Fruit fly (Drosophila melanogaster) whole organism, embryonic: ENCODE data around the gene Tlk.
A peak's percentile ranks its signal among the peaks of the same experiment; 100 is the strongest.

ENCODE experiments used
- CG10366 ChIP-seq: fragments of 200-800 bp; sonication (Bioruptor generic); IDR thresholded peaks from 2 replicates; pipeline ENCODE4 v1.3.6; 2022; ENCODE audit warnings: missing biosample characterization, missing genetic modification characterization
- CG11247 ChIP-seq: fragments of 200-800 bp; sonication (Bioruptor generic); IDR thresholded peaks from 2 replicates; pipeline ENCODE4 v1.3.6; 2022; ENCODE audit warnings: missing biosample characterization, missing genetic modification characterization
- CG11504 ChIP-seq: fragments of 200-800 bp; sonication (Bioruptor generic); optimal IDR thresholded peaks from 3 replicates; lab custom pipeline; 2019; ENCODE audit warnings: missing biosample characterization, mild to moderate bottlenecking, missing genetic modification characterization, moderate library complexity
- CG12391 ChIP-seq: fragments of 200-800 bp; sonication (Bioruptor generic); optimal IDR thresholded peaks from 3 replicates; lab custom pipeline; 2018; ENCODE audit warnings: missing biosample characterization, mild to moderate bottlenecking, missing genetic modification characterization, moderate library complexity
- CG13894 ChIP-seq: fragments of 200-800 bp; sonication (Bioruptor generic); optimal IDR thresholded peaks from 3 replicates; lab custom pipeline; 2018; ENCODE audit warnings: missing biosample characterization, mild to moderate bottlenecking, missing genetic modification characterization, moderate library complexity
- CG15269 ChIP-seq: fragments of 200-800 bp; sonication (Bioruptor generic); optimal IDR thresholded peaks from 2 replicates; lab custom pipeline; 2018; ENCODE audit warnings: missing biosample characterization, mild to moderate bottlenecking, missing genetic modification characterization, moderate library complexity
- CG15479 ChIP-seq: fragments of 200-800 bp; sonication (Bioruptor generic); optimal IDR thresholded peaks from 3 replicates; lab custom pipeline; 2019; ENCODE audit warnings: missing biosample characterization, mild to moderate bottlenecking, missing genetic modification characterization, moderate library complexity
- CG1603 ChIP-seq: fragments of 200-800 bp; sonication (Bioruptor generic); optimal IDR thresholded peaks from 2 replicates; lab custom pipeline; 2019; ENCODE audit warnings: missing biosample characterization, mild to moderate bottlenecking, missing genetic modification characterization, moderate library complexity
- CG17912 ChIP-seq: fragments of 200-800 bp; sonication (Bioruptor generic); optimal IDR thresholded peaks from 2 replicates; lab custom pipeline; 2018; ENCODE audit warnings: missing biosample characterization, mild to moderate bottlenecking, missing genetic modification characterization
- CG18476 ChIP-seq: fragments of 200-800 bp; sonication (Bioruptor generic); optimal IDR thresholded peaks from 2 replicates; lab custom pipeline; 2016; ENCODE audit warnings: missing biosample characterization, mild to moderate bottlenecking, missing genetic modification characterization
- CG2678 ChIP-seq: fragments of 200-800 bp; sonication (Bioruptor generic); optimal IDR thresholded peaks from 3 replicates; lab custom pipeline; 2019; ENCODE audit warnings: missing biosample characterization, mild to moderate bottlenecking, missing genetic modification characterization, moderate library complexity
- CG5245 ChIP-seq: fragments of 200-800 bp; sonication (Bioruptor generic); optimal IDR thresholded peaks from 3 replicates; lab custom pipeline; 2016; ENCODE audit warnings: missing biosample characterization, missing genetic modification characterization
- CG9932 ChIP-seq: fragments of 200-800 bp; sonication (Bioruptor generic); IDR thresholded peaks from 2 replicates; pipeline ENCODE4 v1.3.6; 2022; ENCODE audit warnings: missing biosample characterization, missing genetic modification characterization
- CTCF ChIP-seq: fragments of 200-800 bp; sonication (Bioruptor generic); optimal IDR thresholded peaks from 2 replicates; lab custom pipeline; 2017; ENCODE audit warnings: missing biosample characterization, mild to moderate bottlenecking, missing genetic modification characterization, moderate library complexity
- D19A ChIP-seq: fragments of 200-800 bp; optimal IDR thresholded peaks from 3 replicates; lab custom pipeline; 2019; ENCODE audit warnings: missing biosample characterization, mild to moderate bottlenecking, missing genetic modification characterization, moderate library complexity
- Dad ChIP-seq: fragments of 200-800 bp; sonication (Bioruptor generic); optimal IDR thresholded peaks from 3 replicates; lab custom pipeline; 2016; ENCODE audit warnings: missing biosample characterization, missing genetic modification characterization
- Ets65A ChIP-seq: fragments of 200-800 bp; sonication (Bioruptor generic); peaks from one replicate; lab custom pipeline; 2016; ENCODE audit warnings: missing biosample characterization, missing genetic modification characterization
- Fer3 ChIP-seq: fragments of 200-800 bp; sonication (Bioruptor generic); optimal IDR thresholded peaks from 2 replicates; lab custom pipeline; 2018; ENCODE audit warnings: missing biosample characterization, mild to moderate bottlenecking, missing genetic modification characterization, moderate library complexity
- HHEX ChIP-seq: fragments of 200-800 bp; sonication (Bioruptor generic); optimal IDR thresholded peaks from 3 replicates; lab custom pipeline; 2017; ENCODE audit warnings: missing biosample characterization, mild to moderate bottlenecking, missing genetic modification characterization, missing genetic modification reagents
- Hmr ChIP-seq: fragments of 200-800 bp; sonication (Bioruptor generic); optimal IDR thresholded peaks from 3 replicates; lab custom pipeline; 2017; ENCODE audit warnings: mild to moderate bottlenecking, missing biosample characterization, missing genetic modification reagents, missing genetic modification characterization
- Hr3 ChIP-seq: fragments of 200-800 bp; sonication (Bioruptor generic); optimal IDR thresholded peaks from 3 replicates; lab custom pipeline; 2016; ENCODE audit warnings: missing biosample characterization, missing genetic modification characterization
- Med ChIP-seq: fragments of 200-800 bp; sonication (Bioruptor generic); peaks from one replicate; lab custom pipeline; 2016; ENCODE audit warnings: missing biosample characterization, missing genetic modification characterization, mild to moderate bottlenecking, inconsistent platforms, moderate library complexity
- Neu2 ChIP-seq: fragments of 200-800 bp; sonication (Bioruptor generic); optimal IDR thresholded peaks from 3 replicates; lab custom pipeline; 2016; ENCODE audit warnings: missing biosample characterization, missing genetic modification characterization, borderline replicate concordance
- Oli ChIP-seq: fragments of 200-800 bp; sonication (Bioruptor generic); optimal IDR thresholded peaks from 2 replicates; lab custom pipeline; 2018; ENCODE audit warnings: missing biosample characterization, mild to moderate bottlenecking, missing genetic modification characterization, moderate library complexity
- Ptx1 ChIP-seq: fragments of 200-800 bp; sonication (Bioruptor generic); IDR thresholded peaks from 2 replicates; pipeline ENCODE4 v1.3.6; 2022; ENCODE audit warnings: missing biosample characterization, missing genetic modification characterization
- Sox102F ChIP-seq: fragments of 200-800 bp; sonication (Bioruptor generic); optimal IDR thresholded peaks from 2 replicates; lab custom pipeline; 2018; ENCODE audit warnings: missing biosample characterization, mild to moderate bottlenecking, missing genetic modification characterization, moderate library complexity
- Xrp1 ChIP-seq: fragments of 200-800 bp; sonication (Bioruptor generic); IDR thresholded peaks from 2 replicates; pipeline ENCODE4 v1.3.6; 2022; ENCODE audit warnings: missing biosample characterization, missing genetic modification characterization
- ci ChIP-seq: fragments of 200-800 bp; sonication (Bioruptor generic); IDR thresholded peaks from 3 replicates; pipeline ENCODE4 v1.3.6; 2022; ENCODE audit warnings: missing biosample characterization, missing genetic modification characterization
- disco-r ChIP-seq: fragments of 200-800 bp; sonication (Bioruptor generic); optimal IDR thresholded peaks from 2 replicates; lab custom pipeline; 2016; ENCODE audit warnings: missing biosample characterization, missing genetic modification characterization
- dmrt99B ChIP-seq: fragments of 200-800 bp; sonication (Bioruptor generic); optimal IDR thresholded peaks from 2 replicates; lab custom pipeline; 2018; ENCODE audit warnings: missing biosample characterization, mild to moderate bottlenecking, missing genetic modification characterization, moderate library complexity
- gem ChIP-seq: fragments of 200-800 bp; sonication (Bioruptor generic); optimal IDR thresholded peaks from 2 replicates; lab custom pipeline; 2019; ENCODE audit warnings: missing biosample characterization, mild to moderate bottlenecking, missing genetic modification characterization, moderate library complexity
- gfzf ChIP-seq: fragments of 200-800 bp; sonication (Bioruptor generic); optimal IDR thresholded peaks from 2 replicates; lab custom pipeline; 2016; ENCODE audit warnings: missing biosample characterization, mild to moderate bottlenecking, missing genetic modification characterization, moderate library complexity
- grau ChIP-seq: fragments of 200-800 bp; optimal IDR thresholded peaks from 3 replicates; lab custom pipeline; 2019; ENCODE audit warnings: missing biosample characterization, mild to moderate bottlenecking, missing genetic modification characterization, moderate library complexity
- ham ChIP-seq: fragments of 200-800 bp; sonication (Bioruptor generic); IDR thresholded peaks from 2 replicates; pipeline ENCODE4 v1.3.6; 2022; ENCODE audit warnings: missing biosample characterization, missing genetic modification characterization
- hkb ChIP-seq, 2 experiments: fragments of 200-800 bp in 1 of 2; fragments of >200 bp in 1 of 2; sonication (Bioruptor generic) in 1 of 2; IDR thresholded peaks in 1 of 2; optimal IDR thresholded peaks in 1 of 2; 2 replicates each; pipeline versions ENCODE4 v1.3.6 to Lab custom; 2017 to 2022; ENCODE audit warnings: missing biosample characterization in 1 of 2, missing genetic modification characterization in 1 of 2
- lab ChIP-seq: fragments of 200-800 bp; sonication (Bioruptor generic); optimal IDR thresholded peaks from 3 replicates; lab custom pipeline; 2017; ENCODE audit warnings: missing biosample characterization, missing genetic modification characterization, mild to moderate bottlenecking, moderate library complexity, missing genetic modification reagents
- onecut ChIP-seq: fragments of 200-800 bp; sonication (Bioruptor generic); IDR thresholded peaks from 2 replicates; pipeline ENCODE4 v1.3.6; 2022; ENCODE audit warnings: missing biosample characterization, missing genetic modification characterization
- pita ChIP-seq: fragments of 200-800 bp; sonication (Bioruptor generic); optimal IDR thresholded peaks from 2 replicates; lab custom pipeline; 2017; ENCODE audit warnings: missing biosample characterization, mild to moderate bottlenecking, missing genetic modification characterization
- ro ChIP-seq: fragments of 200-800 bp; sonication (Bioruptor generic); IDR thresholded peaks from 2 replicates; pipeline ENCODE4 v1.3.6; 2022; ENCODE audit warnings: missing biosample characterization, missing genetic modification characterization
- scrt ChIP-seq: fragments of 200-800 bp; sonication (Bioruptor generic); optimal IDR thresholded peaks from 2 replicates; lab custom pipeline; 2018; ENCODE audit warnings: missing biosample characterization, mild to moderate bottlenecking, missing genetic modification characterization, moderate library complexity
- sens ChIP-seq: fragments of 200-800 bp; sonication (Bioruptor generic); peaks from one replicate; lab custom pipeline; 2016; ENCODE audit warnings: missing biosample characterization, missing genetic modification characterization
- sna ChIP-seq: fragments of 200-800 bp; sonication (Bioruptor generic); IDR thresholded peaks from 2 replicates; pipeline ENCODE4 v1.3.6; 2022; ENCODE audit warnings: missing biosample characterization, missing genetic modification characterization; ENCODE audit not compliant: partially characterized antibody
- sqz ChIP-seq: fragments of 200-800 bp; sonication (Bioruptor generic); optimal IDR thresholded peaks from 3 replicates; lab custom pipeline; 2018; ENCODE audit warnings: missing biosample characterization, mild to moderate bottlenecking, missing genetic modification characterization
- ssp ChIP-seq: fragments of 200-800 bp; sonication (Bioruptor generic); IDR thresholded peaks from 2 replicates; pipeline ENCODE4 v1.3.6; 2022; ENCODE audit warnings: missing biosample characterization, missing genetic modification characterization
- stwl ChIP-seq: fragments of 200-800 bp; sonication (Bioruptor generic); optimal IDR thresholded peaks from 3 replicates; lab custom pipeline; 2018; ENCODE audit warnings: missing biosample characterization, mild to moderate bottlenecking, missing genetic modification characterization, moderate library complexity
- tna ChIP-seq: fragments of 200-800 bp; sonication (Bioruptor generic); IDR thresholded peaks from 2 replicates; pipeline ENCODE4 v1.3.6; 2022; ENCODE audit warnings: missing biosample characterization, missing genetic modification characterization; ENCODE audit not compliant: partially characterized antibody
- toy ChIP-seq: fragments of 200-800 bp; sonication (Bioruptor generic); IDR thresholded peaks from 2 replicates; pipeline ENCODE4 v1.3.6; 2022; ENCODE audit warnings: missing biosample characterization, missing genetic modification characterization
- vvl ChIP-seq: fragments of 200-800 bp; sonication (Bioruptor generic); IDR thresholded peaks from 2 replicates; pipeline ENCODE4 v1.3.6; 2022; ENCODE audit warnings: missing biosample characterization, missing genetic modification characterization

Gene Tlk

DNA sequence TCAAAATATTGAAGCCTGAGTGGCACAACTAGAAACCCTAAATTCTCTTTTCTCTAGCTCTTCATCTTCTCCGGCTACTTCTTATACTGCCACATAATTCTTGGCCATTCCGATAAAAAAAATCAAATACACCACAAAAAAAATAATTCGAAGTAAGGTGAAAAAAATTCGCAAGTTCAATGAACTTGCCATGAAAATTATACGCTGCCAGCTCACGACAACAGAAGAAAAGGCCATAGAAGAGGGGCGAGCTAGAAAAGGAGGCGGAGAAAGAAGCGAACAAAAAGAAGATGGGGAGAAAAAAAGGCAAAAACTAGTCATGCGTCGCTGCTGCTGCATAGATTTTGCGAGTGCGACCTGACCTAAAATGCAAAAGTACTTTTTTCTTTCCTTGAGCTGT is 5.2 kb downstream of the Tlk start:
- TF ChIP-seq scrt (GFP tag; lab: Kevin White, UChicago), result no peak
- TF ChIP-seq ro (GFP tag; lab: Robert Waterston, UW), result no peak
- TF ChIP-seq Hr3, result no peak
- TF ChIP-seq toy (GFP tag; lab: Robert Waterston, UW), result no peak
- no peak for TF ChIP-seq sqz
- no peak for TF ChIP-seq gfzf (GFP tag; lab: Kevin White, UChicago)
- no peak for TF ChIP-seq CG9932 (GFP tag; lab: Robert Waterston, UW)
- no peak for TF ChIP-seq CG15479 (GFP tag; lab: Kevin White, UChicago)
- TF ChIP-seq disco-r (GFP tag; lab: Kevin White, UChicago), result no peak

DNA sequence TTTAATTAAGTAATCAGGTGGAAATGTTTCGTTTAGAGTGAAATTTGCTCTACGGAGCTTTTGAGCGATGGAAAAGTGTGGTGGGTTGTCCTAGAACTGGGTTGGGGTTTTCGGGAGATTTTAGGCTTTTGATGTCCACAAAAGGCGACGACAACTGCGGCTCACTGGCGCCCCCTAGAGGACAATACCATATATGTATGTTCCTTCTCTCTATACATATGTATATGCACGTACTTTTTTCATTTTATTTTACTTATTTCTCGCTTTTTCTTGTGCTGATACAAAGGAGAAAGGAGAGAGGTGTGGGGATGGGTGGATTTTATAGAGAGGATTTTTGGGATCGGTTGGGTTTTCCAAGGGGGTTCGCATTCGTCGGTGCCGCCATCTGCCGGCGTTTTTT is 6.1 kb downstream of the Tlk start:
- TF ChIP-seq sens (GFP tag; lab: Kevin White, UChicago), result peak; percentile 49
- peak; percentile 4 for TF ChIP-seq CG5245
- no peak for TF ChIP-seq tna (GFP tag; lab: Robert Waterston, UW)
- peak; percentile 90 for TF ChIP-seq CTCF (GFP tag; lab: Kevin White, UChicago)
- TF ChIP-seq Dad (GFP tag; lab: Kevin White, UChicago), result no peak
- TF ChIP-seq sqz, result peak; percentile 7
- peak; percentile 73 for TF ChIP-seq CG13894
- no peak for TF ChIP-seq Hmr
- peak; percentile 15 for TF ChIP-seq pita (GFP tag; lab: Kevin White, UChicago)
- peak; percentile 34 for TF ChIP-seq stwl (tag; lab: Kevin White, UChicago)

DNA sequence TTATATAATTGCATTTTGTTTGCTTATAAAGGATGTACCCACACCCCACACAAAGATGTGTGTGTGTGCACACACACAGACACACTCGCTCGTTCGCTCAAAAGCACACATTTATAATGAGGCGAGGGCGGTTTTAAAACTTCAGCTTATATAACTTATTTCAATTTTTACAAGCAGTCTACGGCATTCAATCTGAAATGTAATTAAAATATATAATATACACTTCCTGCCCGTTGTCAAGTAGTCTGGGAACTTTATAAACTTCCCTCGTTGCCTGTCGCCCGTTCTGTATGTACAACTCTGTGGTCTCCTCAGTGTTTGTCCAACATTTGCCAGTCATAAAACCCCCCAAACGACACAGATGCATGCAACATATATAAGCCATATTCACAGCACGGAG is 11.1 kb downstream of the Tlk start:
- peak; percentile 14; the same call in 1 of the 2 replicates for TF ChIP-seq CG11247 (GFP tag; lab: Robert Waterston, UW)
- TF ChIP-seq CG17912 (GFP tag; lab: Kevin White, UChicago), result no peak
- TF ChIP-seq Fer3 (tag; lab: Kevin White, UChicago), result peak; percentile 5
- no peak for TF ChIP-seq ci
- TF ChIP-seq scrt (GFP tag; lab: Kevin White, UChicago), result peak; percentile 10
- peak; percentile 11 for TF ChIP-seq hkb (optimal IDR thresholded peaks at IDR 0.05; lab: Kevin White, UChicago)
- TF ChIP-seq hkb (GFP tag; IDR thresholded peaks at IDR 0.05; lab: Robert Waterston, UW), result 0 out of 2 replicates have a peak, but pooled peaks have one; percentile 33
- peak; percentile 67 for TF ChIP-seq Ets65A
- 0 out of 2 replicates have a peak, but pooled peaks have one; percentile 7 for TF ChIP-seq Xrp1 (GFP tag; lab: Robert Waterston, UW)
- TF ChIP-seq grau (tag; lab: Kevin White, UChicago), result peak; percentile 9
- TF ChIP-seq D19A (tag; lab: Kevin White, UChicago), result no peak
- TF ChIP-seq CG2678 (tag; lab: Kevin White, UChicago), result peak; percentile 25
- peak; percentile 33 for TF ChIP-seq gem (tag; lab: Kevin White, UChicago)
- peak; percentile 36; the same call in 1 of the 2 replicates for TF ChIP-seq Ptx1
- TF ChIP-seq sna, result no peak
- TF ChIP-seq dmrt99B (tag; lab: Kevin White, UChicago), result peak; percentile 37
- peak; percentile 56 for TF ChIP-seq CG18476 (GFP tag; lab: Kevin White, UChicago)
- TF ChIP-seq CG15269 (tag; lab: Kevin White, UChicago), result peak; percentile 7
- no peak for TF ChIP-seq Neu2
- no peak for TF ChIP-seq CG13894
- TF ChIP-seq Med (GFP tag; lab: Kevin White, UChicago), result peak; percentile 77
- no peak for TF ChIP-seq ssp (GFP tag; lab: Robert Waterston, UW)
- peak; percentile 30; the same call in 1 of the 2 replicates for TF ChIP-seq CG10366
- TF ChIP-seq onecut (GFP tag; lab: Robert Waterston, UW), result peak; percentile 7; the same call in 1 of the 2 replicates
- TF ChIP-seq CG12391 (tag; lab: Kevin White, UChicago), result peak; percentile 4
- peak; percentile 14 for TF ChIP-seq CG1603 (tag; lab: Kevin White, UChicago)
- TF ChIP-seq lab (GFP tag; lab: Kevin White, UChicago), result peak; percentile 55
- TF ChIP-seq Sox102F (GFP tag; lab: Kevin White, UChicago), result peak; percentile 21
- no peak for TF ChIP-seq HHEX (GFP tag; lab: Kevin White, UChicago)
- peak; percentile 6 for TF ChIP-seq Oli (tag; lab: Kevin White, UChicago)
- TF ChIP-seq vvl (GFP tag; lab: Robert Waterston, UW), result peak; percentile 42; the same call in 1 of the 2 replicates
- TF ChIP-seq ham, result no peak
- TF ChIP-seq CG11504 (tag; lab: Kevin White, UChicago), result peak; percentile 42
